Worm (Caenorhabditis elegans) whole organism, early embryonic: ENCODE data around the gene R160.6.

Source experiments
- B0310.2 ChIP-seq: sonication (generic microtip); optimal IDR thresholded peaks from 2 replicates; lab custom pipeline; 2016; ENCODE audit warnings: mild to moderate bottlenecking, missing genetic modification characterization, missing compliant biosample characterization
- F13C5.2 ChIP-seq: sonication (generic microtip); optimal IDR thresholded peaks from 2 replicates; lab custom pipeline; 2017; ENCODE audit warnings: mild to moderate bottlenecking, missing genetic modification characterization, inconsistent platforms, missing compliant biosample characterization
- aly-1 ChIP-seq: sonication (generic microtip); optimal IDR thresholded peaks from 2 replicates; lab custom pipeline; 2016; ENCODE audit warnings: missing genetic modification characterization, missing compliant biosample characterization
- ama-1 ChIP-seq: fragments of 150-350 bp; optimal IDR thresholded peaks from 2 replicates; lab custom pipeline; 2014
- ceh-13 ChIP-seq: fragments of 200-800 bp; sonication (Bioruptor generic); optimal IDR thresholded peaks from 2 replicates; lab custom pipeline; 2018; ENCODE audit warnings: mild to moderate bottlenecking, missing genetic modification characterization, missing compliant biosample characterization
- ceh-36 ChIP-seq: sonication (generic microtip); optimal IDR thresholded peaks from 2 replicates; lab custom pipeline; 2016; ENCODE audit warnings: missing genetic modification characterization, inconsistent platforms, missing compliant biosample characterization
- ets-7 ChIP-seq: sonication (generic microtip); optimal IDR thresholded peaks from 2 replicates; lab custom pipeline; 2016; ENCODE audit warnings: missing genotype, missing genetic modification characterization, missing compliant biosample characterization
- flt-1 ChIP-seq: fragments of 200-800 bp; sonication (Bioruptor generic); IDR thresholded peaks from 2 replicates; pipeline ENCODE4 v1.3.6; 2022; ENCODE audit warnings: missing genetic modification characterization, missing compliant biosample characterization
- hmbx-1 ChIP-seq: sonication (generic microtip); optimal IDR thresholded peaks from 2 replicates; lab custom pipeline; 2016; ENCODE audit warnings: mild to moderate bottlenecking, missing genetic modification characterization, missing compliant biosample characterization
- hmg-4 ChIP-seq: fragments of 200-800 bp; sonication (Bioruptor generic); optimal IDR thresholded peaks from 2 replicates; lab custom pipeline; 2018; ENCODE audit warnings: mild to moderate bottlenecking, missing genetic modification characterization, missing compliant biosample characterization
- hnd-1 ChIP-seq: sonication (generic microtip); optimal IDR thresholded peaks from 2 replicates; lab custom pipeline; 2016; ENCODE audit warnings: missing genetic modification characterization, missing compliant biosample characterization
- pes-1 ChIP-seq: fragments of 200-800 bp; sonication (Bioruptor generic); IDR thresholded peaks from 2 replicates; pipeline ENCODE4 v1.3.6; 2022; ENCODE audit warnings: missing genetic modification reagents, missing genetic modification characterization, missing compliant biosample characterization
- scrt-1 ChIP-seq: fragments of 200-800 bp; sonication (Bioruptor generic); IDR thresholded peaks from 2 replicates; pipeline ENCODE4 v1.3.6; 2022; ENCODE audit warnings: missing genetic modification characterization, missing compliant biosample characterization
- sea-1 ChIP-seq: fragments of 200-800 bp; sonication (Bioruptor generic); conservative IDR thresholded peaks from 2 replicates; pipeline ENCODE4 v1.3.6; 2022; ENCODE audit warnings: missing genetic modification characterization, missing compliant biosample characterization
- tbx-11 ChIP-seq: fragments of 200-800 bp; sonication (Bioruptor generic); IDR thresholded peaks from 2 replicates; pipeline ENCODE4 v1.3.6; 2022; ENCODE audit warnings: missing genetic modification characterization, missing compliant biosample characterization
- tbx-37 ChIP-seq: fragments of 200-800 bp; sonication (Bioruptor generic); conservative IDR thresholded peaks from 2 replicates; pipeline ENCODE4 v1.3.6; 2022; ENCODE audit warnings: missing genetic modification reagents, missing genetic modification characterization, missing compliant biosample characterization
- tra-4 ChIP-seq: sonication (generic microtip); optimal IDR thresholded peaks from 2 replicates; lab custom pipeline; 2017; ENCODE audit warnings: missing genetic modification characterization, missing compliant biosample characterization

The R160.6 gene

ce11 chrX:4408466-4408865 is 35.4 kb upstream of the R160.6 start:
- TF ChIP-seq ceh-13 (GFP tag; lab: Kevin White, UChicago) (no peak), B0310.2 (tag; lab: Kevin White, UChicago) (no peak), hmbx-1 (no peak), flt-1 (GFP tag; lab: Robert Waterston, UW) (no peak), ama-1 (lab: Kevin White, UChicago) (no peak), tbx-11 (GFP tag; lab: Robert Waterston, UW) (no peak), scrt-1 (GFP tag; lab: Robert Waterston, UW) (no peak), tra-4 (tag; lab: Kevin White, UChicago) (no peak), F13C5.2 (tag; lab: Kevin White, UChicago) (no peak), aly-1 (tag; lab: Kevin White, UChicago) (no peak), sea-1 (GFP tag; lab: Robert Waterston, UW) (no peak), hmg-4 (GFP tag; lab: Kevin White, UChicago) (no peak), pes-1 (GFP tag; lab: Robert Waterston, UW) (no peak), tbx-37 (GFP tag; lab: Robert Waterston, UW) (no peak)

ce11 chrX:4404717-4405116 is 31.7 kb upstream of the R160.6 start:
- TF ChIP-seq hmbx-1 = no peak
- no peak for TF ChIP-seq aly-1 (tag; lab: Kevin White, UChicago)
- TF ChIP-seq scrt-1 (GFP tag; lab: Robert Waterston, UW) = no peak
- no peak for TF ChIP-seq pes-1 (GFP tag; lab: Robert Waterston, UW)
- TF ChIP-seq flt-1 (GFP tag; lab: Robert Waterston, UW) = no peak
- TF ChIP-seq sea-1 (GFP tag; lab: Robert Waterston, UW) = no peak
- no peak for TF ChIP-seq hnd-1
- no peak for TF ChIP-seq hmg-4 (GFP tag; lab: Kevin White, UChicago)
- TF ChIP-seq tbx-11 (GFP tag; lab: Robert Waterston, UW) = no peak
- no peak for TF ChIP-seq ama-1 (lab: Kevin White, UChicago)
- no peak for TF ChIP-seq tbx-37 (GFP tag; lab: Robert Waterston, UW)
- TF ChIP-seq tra-4 (tag; lab: Kevin White, UChicago) = no peak
- TF ChIP-seq ceh-36 (tag; lab: Kevin White, UChicago) = no peak
- TF ChIP-seq ets-7 (tag; lab: Kevin White, UChicago) = no peak
- TF ChIP-seq ceh-13 (GFP tag; lab: Kevin White, UChicago) = no peak
- TF ChIP-seq F13C5.2 (tag; lab: Kevin White, UChicago) = no peak

ce11 chrX:4402854-4403253 is 29.8 kb upstream of the R160.6 start, which contains the start of gene D1079.1:
TSS of gene D1079.1 (plus strand) at chrX:4403154.
- TF ChIP-seq tbx-37 (GFP tag; lab: Robert Waterston, UW) = no peak
- TF ChIP-seq sea-1 (GFP tag; lab: Robert Waterston, UW) = no peak
- TF ChIP-seq hnd-1 = no peak
- no peak for TF ChIP-seq tbx-11 (GFP tag; lab: Robert Waterston, UW)
- no peak for TF ChIP-seq ets-7 (tag; lab: Kevin White, UChicago)

- TF ChIP-seq ceh-13 (GFP tag; lab: Kevin White, UChicago) (no peak), ama-1 (lab: Kevin White, UChicago) (no peak), scrt-1 (GFP tag; lab: Robert Waterston, UW) (no peak), aly-1 (tag; lab: Kevin White, UChicago) (no peak), F13C5.2 (tag; lab: Kevin White, UChicago) (no peak), sea-1 (GFP tag; lab: Robert Waterston, UW) (no peak), hnd-1 (no peak), tbx-11 (GFP tag; lab: Robert Waterston, UW) (no peak), tbx-37 (GFP tag; lab: Robert Waterston, UW) (no peak), pes-1 (GFP tag; lab: Robert Waterston, UW) (no peak), tra-4 (tag; lab: Kevin White, UChicago) (no peak), B0310.2 (tag; lab: Kevin White, UChicago) (no peak), hmg-4 (GFP tag; lab: Kevin White, UChicago) (no peak), ets-7 (tag; lab: Kevin White, UChicago) (no peak), hmbx-1 (no peak)
Measured at ce11 chrX:4400296-4400695, 27.3 kb upstream of the R160.6 start.

ce11 chrX:4397460-4397859 is 24.4 kb upstream of the R160.6 start:
- TF ChIP-seq tbx-11 (GFP tag; lab: Robert Waterston, UW) (no peak), tbx-37 (GFP tag; lab: Robert Waterston, UW) (no peak), tra-4 (tag; lab: Kevin White, UChicago) (no peak), hmbx-1 (no peak), ets-7 (tag; lab: Kevin White, UChicago) (no peak), sea-1 (GFP tag; lab: Robert Waterston, UW) (no peak), aly-1 (tag; lab: Kevin White, UChicago) (no peak), F13C5.2 (tag; lab: Kevin White, UChicago) (no peak), hnd-1 (no peak), ama-1 (lab: Kevin White, UChicago) (no peak), pes-1 (GFP tag; lab: Robert Waterston, UW) (no peak), ceh-13 (GFP tag; lab: Kevin White, UChicago) (no peak), B0310.2 (tag; lab: Kevin White, UChicago) (no peak), ceh-36 (tag; lab: Kevin White, UChicago) (no peak), hmg-4 (GFP tag; lab: Kevin White, UChicago) (no peak), scrt-1 (GFP tag; lab: Robert Waterston, UW) (no peak)

- TF ChIP-seq tra-4 (tag; lab: Kevin White, UChicago) (no peak), tbx-37 (GFP tag; lab: Robert Waterston, UW) (peak; percentile 42; the same call in 1 of the 2 replicates), F13C5.2 (tag; lab: Kevin White, UChicago) (peak; percentile 62)
Measured at ce11 chrX:4395073-4395850, 22.2 kb upstream of the R160.6 start.
